Worm (Caenorhabditis elegans): Measurements from ENCODE around the gene sri-71.
A peak's percentile ranks its signal among the peaks of the same experiment; 100 is the strongest.
"Not testable (repeated sequence)": the region's sequence is repeated elsewhere in the genome, so short reads cannot be mapped to it uniquely, and the experiment has no call there.

Gene sri-71

ce11 chrII:2586861-2587554, 40.5 kb upstream of the sri-71 start, which contains the start of the genes F33H12.7 and sri-39 (continued):
- TF ChIP-seq hlh-30 (tag; optimal IDR thresholded peaks at IDR 0.05; ENCODE audit: insufficient read depth) (peak; percentile 13), fos-1 (tag; optimal IDR thresholded peaks at IDR 0.05) (no peak), saeg-2 (GFP tag; IDR thresholded peaks at IDR 0.05) (no peak), dmd-6 (GFP tag; IDR thresholded peaks at IDR 0.05) (peak; percentile 52), nhr-237 (tag; optimal IDR thresholded peaks at IDR 0.05) (no peak), ZK546.5 (tag; optimal IDR thresholded peaks at IDR 0.05) (no peak), zip-2 (tag; optimal IDR thresholded peaks at IDR 0.05) (no peak), mdt-29 (GFP tag; IDR thresholded peaks at IDR 0.05) (no peak), lin-39 (tag; optimal IDR thresholded peaks at IDR 0.05) (no peak), nhr-76 (tag; optimal IDR thresholded peaks at IDR 0.05) (no peak), R02D3.7 (tag; optimal IDR thresholded peaks at IDR 0.05) (no peak)

ce11 chrII:2600176-2600575, 27.4 kb upstream of the sri-71 start, which contains the start of gene F33H12.1:
TSS of gene F33H12.1 (plus strand) at chrII:2600476.
- not testable (repeated sequence) for TF ChIP-seq skn-1 (tag; optimal IDR thresholded peaks at IDR 0.05); egl-43 (GFP tag; IDR thresholded peaks at IDR 0.05); dmd-6 (GFP tag; IDR thresholded peaks at IDR 0.05)

ce11 chrII:2600931-2601330, 26.6 kb upstream of the sri-71 start:
- peak; percentile 91 for TF ChIP-seq aha-1 (tag)
- no peak for TF ChIP-seq ctbp-1 (GFP tag; IDR thresholded peaks at IDR 0.05)

ce11 chrII:2605319-2605718, 22.2 kb upstream of the sri-71 start, which contains the start of gene sri-77:
TSS of gene sri-77 (minus strand) at chrII:2605419.
- TF ChIP-seq mxl-2 (GFP tag; conservative IDR thresholded peaks at IDR 0.05): no peak
- TF ChIP-seq hif-1 (tag; optimal IDR thresholded peaks at IDR 0.05): no peak

- TF ChIP-seq php-3 (GFP tag; IDR thresholded peaks at IDR 0.05): peak; percentile 72
- TF ChIP-seq pqm-1 (tag; optimal IDR thresholded peaks at IDR 0.05): peak; percentile 77
- TF ChIP-seq nhr-28 (tag; optimal IDR thresholded peaks at IDR 0.05): peak; percentile 65
- TF ChIP-seq daf-16 (GFP tag; optimal IDR thresholded peaks at IDR 0.05): no peak
- peak; percentile 49 for TF ChIP-seq daf-16 (tag; optimal IDR thresholded peaks at IDR 0.05)
- no peak for TF ChIP-seq nhr-48 (tag; optimal IDR thresholded peaks at IDR 0.05)
- TF ChIP-seq lin-1 (GFP tag; IDR thresholded peaks at IDR 0.05): peak; percentile 49; the same call in 1 of the 2 replicates
- no peak for TF ChIP-seq hif-1 (tag; optimal IDR thresholded peaks at IDR 0.05)
- TF ChIP-seq nhr-102 (tag; optimal IDR thresholded peaks at IDR 0.05): peak; percentile 45
- peak in 1 of 2 experiments; percentile 3 for TF ChIP-seq mdl-1 (tag; optimal IDR thresholded peaks at IDR 0.05)
- TF ChIP-seq F37D6.2 (tag; optimal IDR thresholded peaks at IDR 0.05): no peak
- peak; percentile 17 for TF ChIP-seq mxl-3 (GFP tag; optimal IDR thresholded peaks at IDR 0.05)
- TF ChIP-seq dmd-6 (GFP tag; IDR thresholded peaks at IDR 0.05): peak; percentile 62
- TF ChIP-seq attf-4 (tag; optimal IDR thresholded peaks at IDR 0.05): no peak
- peak; percentile 67 for TF ChIP-seq hlh-11 (tag; optimal IDR thresholded peaks at IDR 0.05)
- TF ChIP-seq aha-1 (tag): no peak
- no peak for TF ChIP-seq lsy-2 (tag; optimal IDR thresholded peaks at IDR 0.05)
Observed at ce11 chrII:2610202-2610912, 17.2 kb upstream of the sri-71 start, which contains the start of gene sri-38. TSS of gene sri-38 (plus strand) at chrII:2610862.
